Fruit fly (Drosophila melanogaster) whole organism, pupa: ENCODE data around the gene Teh4.

Experiments used
- CG10348 ChIP-seq: fragments of 200-800 bp; sonication (Bioruptor generic); IDR thresholded peaks from 2 replicates; pipeline ENCODE4 v1.3.6; 2022; ENCODE audit warnings: missing biosample characterization, missing genetic modification characterization
- CG13204 ChIP-seq: fragments of 200-800 bp; sonication (Bioruptor generic); optimal IDR thresholded peaks from 2 replicates; lab custom pipeline; 2018; ENCODE audit warnings: missing biosample characterization, mild to moderate bottlenecking, missing genetic modification characterization, moderate library complexity
- CG32121 ChIP-seq: fragments of 200-800 bp; sonication (Bioruptor generic); IDR thresholded peaks from 2 replicates; pipeline ENCODE4 v1.3.6; 2022; ENCODE audit warnings: missing biosample characterization, missing genetic modification characterization
- CG34367 ChIP-seq: fragments of 200-800 bp; sonication (Bioruptor generic); optimal IDR thresholded peaks from 2 replicates; lab custom pipeline; 2018; ENCODE audit warnings: missing biosample characterization, mild to moderate bottlenecking, missing genetic modification characterization
- CG8301 ChIP-seq: fragments of 200-800 bp; sonication (Bioruptor generic); optimal IDR thresholded peaks from 2 replicates; lab custom pipeline; 2018; ENCODE audit warnings: missing biosample characterization, mild to moderate bottlenecking, missing genetic modification characterization
- D1 ChIP-seq: fragments of 200-800 bp; sonication (Bioruptor generic); optimal IDR thresholded peaks from 2 replicates; lab custom pipeline; 2018; ENCODE audit warnings: missing biosample characterization, mild to moderate bottlenecking, missing genetic modification characterization, moderate library complexity
- EcR ChIP-seq: fragments of 200-800 bp; sonication (Bioruptor generic); optimal IDR thresholded peaks from 3 replicates; lab custom pipeline; 2019; ENCODE audit warnings: missing biosample characterization, missing genetic modification characterization, mild to moderate bottlenecking, moderate library complexity, missing genetic modification reagents
- Ets98B ChIP-seq: fragments of 200-800 bp; sonication (Bioruptor generic); IDR thresholded peaks from 2 replicates; pipeline ENCODE4 v1.3.6; 2022; ENCODE audit warnings: missing biosample characterization, missing genetic modification characterization
- Pif1B ChIP-seq: fragments of 200-800 bp; sonication (Bioruptor generic); optimal IDR thresholded peaks from 3 replicates; lab custom pipeline; 2016; ENCODE audit warnings: missing biosample characterization, missing genetic modification characterization
- Snoo ChIP-seq: fragments of 200-800 bp; sonication (Bioruptor generic); optimal IDR thresholded peaks from 3 replicates; lab custom pipeline; 2017; ENCODE audit warnings: missing biosample characterization, mild to moderate bottlenecking, missing genetic modification characterization, inconsistent platforms
- fd96Ca ChIP-seq: fragments of 200-800 bp; sonication (Bioruptor generic); IDR thresholded peaks from 3 replicates; pipeline ENCODE4 v1.3.6; 2022; ENCODE audit warnings: missing biosample characterization, missing genetic modification characterization
- gl ChIP-seq: fragments of 200-800 bp; sonication (Bioruptor generic); optimal IDR thresholded peaks from 2 replicates; lab custom pipeline; 2018; ENCODE audit warnings: missing biosample characterization, mild to moderate bottlenecking, missing genetic modification characterization

DNA sequence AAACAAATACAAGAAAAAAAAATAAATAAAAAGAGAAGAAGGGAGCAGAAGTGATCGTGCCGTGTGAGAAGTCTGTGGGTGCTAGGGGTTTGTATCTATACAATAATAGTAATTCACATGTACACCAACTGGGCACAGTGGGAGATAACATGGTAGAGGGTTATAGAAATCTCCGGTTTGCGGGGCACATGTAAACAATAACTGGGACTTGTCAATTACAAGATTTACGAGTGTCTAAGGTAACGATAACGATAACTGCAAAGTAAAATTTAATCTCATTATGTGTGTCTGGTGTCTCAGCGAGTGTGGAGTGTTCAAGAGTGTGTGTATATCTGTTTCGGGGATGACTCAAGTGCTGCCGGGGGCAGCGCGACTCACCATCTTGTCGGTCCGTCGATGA is 47.3 kb downstream of the Teh4 start:
- TF ChIP-seq CG8301 (tag; lab: Kevin White, UChicago), result no peak
- no peak for TF ChIP-seq CG13204 (GFP tag; lab: Kevin White, UChicago)
- no peak for TF ChIP-seq EcR
- no peak for TF ChIP-seq fd96Ca
- no peak for TF ChIP-seq CG34367
- no peak for TF ChIP-seq CG32121 (GFP tag; lab: Robert Waterston, UW)
- no peak for TF ChIP-seq Pif1B
- no peak for TF ChIP-seq CG10348 (GFP tag; lab: Robert Waterston, UW)
- no peak for TF ChIP-seq gl (tag; lab: Kevin White, UChicago)
- no peak for TF ChIP-seq Ets98B (GFP tag; lab: Robert Waterston, UW)
- TF ChIP-seq D1, result no peak
- no peak for TF ChIP-seq Snoo (tag; lab: Kevin White, UChicago)
